Fruit fly (Drosophila melanogaster): ENCODE data around the gene CG34140.
A peak's percentile ranks its signal among the peaks of the same experiment; 100 is the strongest.

Gene CG34140

dm6 chr3L:184251-184650, at the start of gene CG34140, which contains the start of the genes Mkp and Mtch (continued):
- peak; percentile 69 for TF ChIP-seq Six4 (GFP tag; optimal IDR thresholded peaks at IDR 0.05)
- TF ChIP-seq ATbp (GFP tag; optimal IDR thresholded peaks at IDR 0.05), result no peak
- peak; percentile 50 for TF ChIP-seq CG3065 (GFP tag; optimal IDR thresholded peaks at IDR 0.05)
- TF ChIP-seq Dip3 (GFP tag; optimal IDR thresholded peaks at IDR 0.05), result peak; percentile 93
- TF ChIP-seq Sox100B (GFP tag; optimal IDR thresholded peaks at IDR 0.05), result no peak
- TF ChIP-seq CG5180 (GFP tag; optimal IDR thresholded peaks at IDR 0.05), result no peak
- no peak for TF ChIP-seq gsb-n (tag; optimal IDR thresholded peaks at IDR 0.05)
- TF ChIP-seq Poxn (GFP tag; IDR thresholded peaks at IDR 0.05), result no peak
- TF ChIP-seq CG32532 (GFP tag; IDR thresholded peaks at IDR 0.05), result peak; percentile 91
- peak; percentile 79 for TF ChIP-seq CG17359 (tag; optimal IDR thresholded peaks at IDR 0.05)
- peak; percentile 68 for TF ChIP-seq emc (GFP tag; optimal IDR thresholded peaks at IDR 0.05)
- TF ChIP-seq CG7786 (GFP tag; optimal IDR thresholded peaks at IDR 0.05), result peak; percentile 89
- TF ChIP-seq Optix (GFP tag; IDR thresholded peaks at IDR 0.05), result peak; percentile 82
- TF ChIP-seq CG9932 (GFP tag; IDR thresholded peaks at IDR 0.05), result peak; percentile 92
- TF ChIP-seq tup (GFP tag; optimal IDR thresholded peaks at IDR 0.05), result peak; percentile 84
- TF ChIP-seq CG3163 (GFP tag; optimal IDR thresholded peaks at IDR 0.05), result peak; percentile 42
- peak; percentile 81 for TF ChIP-seq NfI (GFP tag; optimal IDR thresholded peaks at IDR 0.05)
- no peak for TF ChIP-seq lov (optimal IDR thresholded peaks at IDR 0.05)
- TF ChIP-seq lov (GFP tag; IDR thresholded peaks at IDR 0.05), result peak; percentile 65; the same call in 1 of the 3 replicates
- TF ChIP-seq pho (GFP tag; optimal IDR thresholded peaks at IDR 0.05), result peak; percentile 91
- peak; percentile 64 for TF ChIP-seq Fer2 (tag; optimal IDR thresholded peaks at IDR 0.05)
- peak; percentile 93 for TF ChIP-seq lbe (GFP tag; optimal IDR thresholded peaks at IDR 0.05)
- no peak for TF ChIP-seq CG8281 (tag; optimal IDR thresholded peaks at IDR 0.05)
- no peak for TF ChIP-seq CG17568 (GFP tag; optimal IDR thresholded peaks at IDR 0.05)
- TF ChIP-seq CG30403 (GFP tag; optimal IDR thresholded peaks at IDR 0.05), result peak; percentile 94
- peak; percentile 76 for TF ChIP-seq H2.0 (GFP tag; IDR thresholded peaks at IDR 0.05)
- no peak for TF ChIP-seq ac (GFP tag; optimal IDR thresholded peaks at IDR 0.05)
- TF ChIP-seq bab2 (GFP tag; optimal IDR thresholded peaks at IDR 0.05), result peak; percentile 92
- TF ChIP-seq az2 (GFP tag; optimal IDR thresholded peaks at IDR 0.05), result peak; percentile 88
- no peak for TF ChIP-seq Dip2 (GFP tag; IDR thresholded peaks at IDR 0.05)
- TF ChIP-seq NK7.1 (GFP tag; optimal IDR thresholded peaks at IDR 0.05), result peak; percentile 69
- no peak; the same call in 2 of the 3 replicates for TF ChIP-seq B-H1 (GFP tag; IDR thresholded peaks at IDR 0.05)
- peak; percentile 46; the same call in 1 of the 2 replicates for TF ChIP-seq CG16779 (GFP tag; IDR thresholded peaks at IDR 0.05)
- peak; percentile 91 for TF ChIP-seq inv (GFP tag; IDR thresholded peaks at IDR 0.05; ENCODE audit: partially characterized antibody)
- TF ChIP-seq Doc3 (GFP tag; IDR thresholded peaks at IDR 0.05; ENCODE audit: partially characterized antibody), result peak; percentile 97
- no peak for TF ChIP-seq usp (GFP tag; optimal IDR thresholded peaks at IDR 0.05)
- no peak for TF ChIP-seq gro (GFP tag; optimal IDR thresholded peaks at IDR 0.05)
- peak; percentile 63; the same call in 1 of the 3 replicates for TF ChIP-seq CG6175 (GFP tag; IDR thresholded peaks at IDR 0.05)
- peak; percentile 77 for TF ChIP-seq pnt (GFP tag; optimal IDR thresholded peaks at IDR 0.05)
- TF ChIP-seq CG10979 (tag; optimal IDR thresholded peaks at IDR 0.05), result peak; percentile 76
- TF ChIP-seq ranshi (GFP tag; IDR thresholded peaks at IDR 0.05), result peak; percentile 80; the same call in 1 of the 2 replicates
- peak; percentile 91 for TF ChIP-seq tin (GFP tag; optimal IDR thresholded peaks at IDR 0.05)
- TF ChIP-seq sr (GFP tag; IDR thresholded peaks at IDR 0.05), result 0 out of 3 replicates have a peak, but pooled peaks have one; percentile 3
- peak; percentile 75 for TF ChIP-seq CG8089 (GFP tag; optimal IDR thresholded peaks at IDR 0.05)
- TF ChIP-seq CG1647 (GFP tag; optimal IDR thresholded peaks at IDR 0.05), result peak; percentile 83
- TF ChIP-seq Hr51 (GFP tag; optimal IDR thresholded peaks at IDR 0.05), result peak in 1 of 2 experiments; percentile 91
- no peak for TF ChIP-seq Trl (optimal IDR thresholded peaks at IDR 0.05)
- TF ChIP-seq Trl (GFP tag; optimal IDR thresholded peaks at IDR 0.05), result peak; percentile 93
- TF ChIP-seq pzg (GFP tag; optimal IDR thresholded peaks at IDR 0.05), result peak; percentile 82
- TF ChIP-seq CG2129 (GFP tag; IDR thresholded peaks at IDR 0.05; ENCODE audit: partially characterized antibody), result peak; percentile 97
- no peak for TF ChIP-seq odd (GFP tag; optimal IDR thresholded peaks at IDR 0.05)
- peak; percentile 74 for TF ChIP-seq Dref (GFP tag; IDR thresholded peaks at IDR 0.05)

Data from whole organism, embryonic.